Fruit fly (Drosophila melanogaster) whole organism, adult: ENCODE measurements around the gene CG14439.

Experiments
- CG14711 ChIP-seq: fragments of 200-800 bp; sonication (Bioruptor generic); optimal IDR thresholded peaks from 2 replicates; lab custom pipeline; 2018; ENCODE audit warnings: missing biosample characterization, mild to moderate bottlenecking, missing genetic modification characterization, moderate library complexity
- CG33017 ChIP-seq: fragments of 200-800 bp; sonication (Bioruptor generic); optimal IDR thresholded peaks from 2 replicates; lab custom pipeline; 2018; ENCODE audit warnings: missing biosample characterization, mild to moderate bottlenecking, missing genetic modification characterization, moderate library complexity
- CG5204 ChIP-seq: fragments of 200-800 bp; sonication (Bioruptor generic); optimal IDR thresholded peaks from 2 replicates; lab custom pipeline; 2016; ENCODE audit warnings: missing biosample characterization, missing genetic modification characterization
- CG7045 ChIP-seq: fragments of 200-800 bp; sonication (Bioruptor generic); optimal IDR thresholded peaks from 2 replicates; lab custom pipeline; 2017; ENCODE audit warnings: missing biosample characterization, mild to moderate bottlenecking, missing genetic modification characterization
- Clk ChIP-seq: fragments of 200-800 bp; sonication (Bioruptor generic); optimal IDR thresholded peaks from 2 replicates; lab custom pipeline; 2017; ENCODE audit warnings: missing biosample characterization, missing genetic modification characterization
- Hr96 ChIP-seq: fragments of 200-800 bp; sonication (Bioruptor generic); optimal IDR thresholded peaks from 2 replicates; lab custom pipeline; 2016; ENCODE audit warnings: missing biosample characterization, missing genetic modification characterization
- Mnt ChIP-seq: fragments of 200-800 bp; sonication (Bioruptor generic); optimal IDR thresholded peaks from 2 replicates; lab custom pipeline; 2016; ENCODE audit warnings: missing biosample characterization, mild to moderate bottlenecking, missing genetic modification characterization
- kay ChIP-seq: fragments of 200-800 bp; sonication (Bioruptor generic); peaks from one replicate; lab custom pipeline; 2016; ENCODE audit warnings: missing biosample characterization, missing genetic modification characterization, borderline replicate concordance
- ovo ChIP-seq: fragments of 200-800 bp; sonication (Bioruptor generic); optimal IDR thresholded peaks from 2 replicates; lab custom pipeline; 2016; ENCODE audit warnings: missing biosample characterization, missing genetic modification characterization
- pad ChIP-seq: fragments of 200-800 bp; sonication (Bioruptor generic); optimal IDR thresholded peaks from 3 replicates; lab custom pipeline; 2017; ENCODE audit warnings: missing biosample characterization, missing genetic modification characterization, mild to moderate bottlenecking, moderate library complexity, missing genetic modification reagents
- tj ChIP-seq: fragments of 200-800 bp; sonication (Bioruptor generic); optimal IDR thresholded peaks from 3 replicates; lab custom pipeline; 2017; ENCODE audit warnings: missing biosample characterization, mild to moderate bottlenecking, missing genetic modification characterization, moderate library complexity

DNA sequence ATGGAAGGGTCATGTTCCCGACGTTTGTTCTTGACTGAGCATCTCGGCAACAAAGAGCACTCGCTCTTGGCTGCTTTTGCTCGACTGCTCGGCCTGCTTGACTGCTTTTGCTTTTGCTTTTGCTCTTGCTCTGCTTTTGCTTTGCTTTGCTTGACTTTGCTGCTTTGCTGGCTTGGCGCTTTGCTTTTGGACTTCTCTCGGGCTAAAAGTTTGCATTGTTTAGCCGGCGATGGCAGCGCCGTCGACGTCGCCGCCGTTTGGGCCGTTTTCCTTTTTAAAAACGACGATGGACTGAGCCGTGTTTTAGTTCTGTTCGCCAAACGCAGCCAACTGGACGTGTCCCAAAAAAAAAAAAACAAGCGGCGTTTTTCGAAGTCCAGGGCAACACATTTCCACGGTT, at the start of gene CG14439:
- TF ChIP-seq tj, result no peak
- TF ChIP-seq Mnt (GFP tag; lab: Kevin White, UChicago), result no peak
- no peak for TF ChIP-seq pad (GFP tag; lab: Kevin White, UChicago)
- no peak for TF ChIP-seq ovo
- no peak for TF ChIP-seq CG7045
- TF ChIP-seq kay, result no peak
- TF ChIP-seq Hr96 (GFP tag; lab: Kevin White, UChicago), result no peak
- no peak for TF ChIP-seq CG5204 (GFP tag; lab: Kevin White, UChicago)
- TF ChIP-seq CG14711, result no peak
- no peak for TF ChIP-seq CG33017
- TF ChIP-seq Clk, result no peak
